Worm (Caenorhabditis elegans): ENCODE data around the gene cst-2.

DNA sequence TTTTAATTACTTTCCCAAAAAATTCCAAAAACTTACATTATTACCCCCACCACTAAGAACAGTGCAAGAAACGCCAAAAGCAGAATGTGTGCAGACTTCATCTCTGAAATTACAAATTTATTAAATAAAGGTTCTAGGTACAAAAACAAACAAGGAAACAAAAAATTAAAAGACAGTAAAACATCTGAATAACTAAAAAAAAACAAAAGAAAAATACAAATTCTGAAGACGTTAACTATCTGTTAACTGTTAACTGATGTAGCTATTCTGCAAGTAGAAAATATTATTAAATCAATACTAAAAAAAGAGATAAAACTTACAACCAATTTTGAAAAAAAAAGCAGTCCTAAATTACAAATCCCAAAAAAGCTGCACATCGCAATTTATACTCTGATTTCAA, 35.6 kb upstream of the cst-2 start, which contains the start of gene R160.13:
- TF ChIP-seq lin-39 (tag; optimal IDR thresholded peaks at IDR 0.05) (no peak), unc-30 (tag; optimal IDR thresholded peaks at IDR 0.05) (no peak), ama-1 (optimal IDR thresholded peaks at IDR 0.05) (no peak), hlh-17 (GFP tag; optimal IDR thresholded peaks at IDR 0.05; ENCODE audit: borderline replicate concordance) (no peak), elt-3 (tag; optimal IDR thresholded peaks at IDR 0.05) (no peak), unc-86 (tag; optimal IDR thresholded peaks at IDR 0.05) (no peak), lsy-2 (tag; optimal IDR thresholded peaks at IDR 0.05) (no peak)

All from whole organism, L1 larva.